Fruit fly (Drosophila melanogaster) whole organism, pupa: ENCODE data around the gene CG6972.
A peak's percentile ranks its signal among the peaks of the same experiment; 100 is the strongest.

ENCODE experiments used
- CG10348 ChIP-seq: fragments of 200-800 bp; sonication (Bioruptor generic); IDR thresholded peaks from 2 replicates; pipeline ENCODE4 v1.3.6; 2022; ENCODE audit warnings: missing biosample characterization, missing genetic modification characterization
- CG12605 ChIP-seq: fragments of 200-800 bp; sonication (Bioruptor generic); IDR thresholded peaks from 2 replicates; pipeline ENCODE4 v1.3.6; 2022; ENCODE audit warnings: missing biosample characterization, missing genetic modification characterization
- CG13204 ChIP-seq: fragments of 200-800 bp; sonication (Bioruptor generic); optimal IDR thresholded peaks from 2 replicates; lab custom pipeline; 2018; ENCODE audit warnings: missing biosample characterization, mild to moderate bottlenecking, missing genetic modification characterization, moderate library complexity
- CG14655 ChIP-seq: fragments of 200-800 bp; sonication (Bioruptor generic); optimal IDR thresholded peaks from 3 replicates; lab custom pipeline; 2017; ENCODE audit warnings: mild to moderate bottlenecking, missing biosample characterization, missing genetic modification reagents, missing genetic modification characterization
- CG15710 ChIP-seq: fragments of 200-800 bp; sonication (Bioruptor generic); optimal IDR thresholded peaks from 2 replicates; lab custom pipeline; 2018; ENCODE audit warnings: missing biosample characterization, mild to moderate bottlenecking, missing genetic modification characterization, moderate library complexity
- CG17806 ChIP-seq: fragments of 200-800 bp; sonication (Bioruptor generic); optimal IDR thresholded peaks from 2 replicates; lab custom pipeline; 2018; ENCODE audit warnings: missing biosample characterization, mild to moderate bottlenecking, missing genetic modification characterization, moderate library complexity
- CG32121 ChIP-seq: fragments of 200-800 bp; sonication (Bioruptor generic); IDR thresholded peaks from 2 replicates; pipeline ENCODE4 v1.3.6; 2022; ENCODE audit warnings: missing biosample characterization, missing genetic modification characterization
- CG34367 ChIP-seq: fragments of 200-800 bp; sonication (Bioruptor generic); optimal IDR thresholded peaks from 2 replicates; lab custom pipeline; 2018; ENCODE audit warnings: missing biosample characterization, mild to moderate bottlenecking, missing genetic modification characterization
- CG4496 ChIP-seq: fragments of 200-800 bp; sonication (Bioruptor generic); IDR thresholded peaks from 3 replicates; pipeline ENCODE4 v1.3.6; 2022; ENCODE audit warnings: missing biosample characterization, missing genetic modification characterization
- CG8159 ChIP-seq: fragments of 200-800 bp; sonication (Bioruptor generic); optimal IDR thresholded peaks from 3 replicates; lab custom pipeline; 2018; ENCODE audit warnings: missing biosample characterization, mild to moderate bottlenecking, missing genetic modification characterization, moderate library complexity
- CG8301 ChIP-seq: fragments of 200-800 bp; sonication (Bioruptor generic); optimal IDR thresholded peaks from 2 replicates; lab custom pipeline; 2018; ENCODE audit warnings: missing biosample characterization, mild to moderate bottlenecking, missing genetic modification characterization
- CG9948 ChIP-seq: fragments of 200-800 bp; sonication (Bioruptor generic); optimal IDR thresholded peaks from 2 replicates; lab custom pipeline; 2018; ENCODE audit warnings: missing biosample characterization, mild to moderate bottlenecking, missing genetic modification characterization, moderate library complexity
- D1 ChIP-seq: fragments of 200-800 bp; sonication (Bioruptor generic); optimal IDR thresholded peaks from 2 replicates; lab custom pipeline; 2018; ENCODE audit warnings: missing biosample characterization, mild to moderate bottlenecking, missing genetic modification characterization, moderate library complexity
- EcR ChIP-seq: fragments of 200-800 bp; sonication (Bioruptor generic); optimal IDR thresholded peaks from 3 replicates; lab custom pipeline; 2019; ENCODE audit warnings: missing biosample characterization, missing genetic modification characterization, mild to moderate bottlenecking, moderate library complexity, missing genetic modification reagents
- Ets98B ChIP-seq: fragments of 200-800 bp; sonication (Bioruptor generic); IDR thresholded peaks from 2 replicates; pipeline ENCODE4 v1.3.6; 2022; ENCODE audit warnings: missing biosample characterization, missing genetic modification characterization
- Pif1A ChIP-seq: fragments of 200-800 bp; sonication (Bioruptor generic); optimal IDR thresholded peaks from 3 replicates; lab custom pipeline; 2016; ENCODE audit warnings: missing biosample characterization, missing genetic modification characterization
- Pif1B ChIP-seq: fragments of 200-800 bp; sonication (Bioruptor generic); optimal IDR thresholded peaks from 3 replicates; lab custom pipeline; 2016; ENCODE audit warnings: missing biosample characterization, missing genetic modification characterization
- Snoo ChIP-seq: fragments of 200-800 bp; sonication (Bioruptor generic); optimal IDR thresholded peaks from 3 replicates; lab custom pipeline; 2017; ENCODE audit warnings: missing biosample characterization, mild to moderate bottlenecking, missing genetic modification characterization, inconsistent platforms
- fd96Ca ChIP-seq: fragments of 200-800 bp; sonication (Bioruptor generic); IDR thresholded peaks from 3 replicates; pipeline ENCODE4 v1.3.6; 2022; ENCODE audit warnings: missing biosample characterization, missing genetic modification characterization
- gl ChIP-seq: fragments of 200-800 bp; sonication (Bioruptor generic); optimal IDR thresholded peaks from 2 replicates; lab custom pipeline; 2018; ENCODE audit warnings: missing biosample characterization, mild to moderate bottlenecking, missing genetic modification characterization
- rn ChIP-seq: fragments of 200-800 bp; sonication (Bioruptor generic); IDR thresholded peaks from 2 replicates; pipeline ENCODE4 v1.3.6; 2022; ENCODE audit warnings: missing biosample characterization, missing genetic modification characterization

Gene CG6972

dm6 chr3R:22726031-22726770 lies 24.4 kb downstream of the CG6972 start, which contains the start of gene RNF220:
Gene RNF220 (minus strand): TSS chr3R:22726414.
- TF ChIP-seq CG8159 (tag; lab: Kevin White, UChicago) = peak; percentile 25
- TF ChIP-seq fd96Ca (GFP tag; lab: Robert Waterston, UW) = no peak
- TF ChIP-seq CG32121 (GFP tag; lab: Robert Waterston, UW) = no peak; the same call in 1 of the 2 replicates
- TF ChIP-seq EcR (GFP tag; lab: Kevin White, UChicago) = no peak
- peak; percentile 2 for TF ChIP-seq CG15710 (tag; lab: Kevin White, UChicago)
- peak; percentile 1 for TF ChIP-seq Snoo (tag; lab: Kevin White, UChicago)
- TF ChIP-seq D1 (tag; lab: Kevin White, UChicago) = no peak
- 0 out of 3 replicates have a peak, but pooled peaks have one; percentile 29 for TF ChIP-seq CG4496 (GFP tag; lab: Robert Waterston, UW)
- peak; percentile 41 for TF ChIP-seq CG14655 (GFP tag; lab: Kevin White, UChicago)

dm6 chr3R:22726771-22727455 lies 25.1 kb downstream of the CG6972 start, which contains the start of gene CG45049:
Gene CG45049 (plus strand): TSS chr3R:22726967.
- TF ChIP-seq Pif1B (GFP tag; lab: Kevin White, UChicago) (no peak), D1 (tag; lab: Kevin White, UChicago) (no peak), CG34367 (tag; lab: Kevin White, UChicago) (no peak), CG8159 (tag; lab: Kevin White, UChicago) (no peak), CG4496 (GFP tag; lab: Robert Waterston, UW) (no peak), Pif1A (no peak), CG12605 (no peak), CG8301 (tag; lab: Kevin White, UChicago) (no peak), fd96Ca (GFP tag; lab: Robert Waterston, UW) (no peak), CG9948 (tag; lab: Kevin White, UChicago) (no peak), EcR (GFP tag; lab: Kevin White, UChicago) (no peak), CG17806 (tag; lab: Kevin White, UChicago) (no peak)

dm6 chr3R:22727456-22727833 lies 25.6 kb downstream of the CG6972 start:
- TF ChIP-seq Ets98B = no peak
- no peak for TF ChIP-seq fd96Ca (GFP tag; lab: Robert Waterston, UW)

dm6 chr3R:22727857-22728256 lies 26.1 kb downstream of the CG6972 start:
- TF ChIP-seq rn (GFP tag; lab: Robert Waterston, UW) (0 out of 2 replicates have a peak, but pooled peaks have one; percentile 6), Snoo (tag; lab: Kevin White, UChicago) (no peak), EcR (GFP tag; lab: Kevin White, UChicago) (no peak), CG13204 (GFP tag; lab: Kevin White, UChicago) (no peak), CG14655 (GFP tag; lab: Kevin White, UChicago) (no peak), Pif1A (no peak), D1 (tag; lab: Kevin White, UChicago) (no peak), CG10348 (no peak), CG17806 (tag; lab: Kevin White, UChicago) (peak; percentile 27), CG34367 (tag; lab: Kevin White, UChicago) (peak; percentile 31), CG8301 (tag; lab: Kevin White, UChicago) (peak; percentile 64), CG8159 (tag; lab: Kevin White, UChicago) (no peak), Ets98B (peak; percentile 70), fd96Ca (GFP tag; lab: Robert Waterston, UW) (no peak), CG15710 (tag; lab: Kevin White, UChicago) (no peak), gl (tag; lab: Kevin White, UChicago) (no peak), CG4496 (GFP tag; lab: Robert Waterston, UW) (peak; percentile 80), CG12605 (peak; percentile 55; the same call in 1 of the 2 replicates), Pif1B (GFP tag; lab: Kevin White, UChicago) (no peak), CG9948 (tag; lab: Kevin White, UChicago) (peak; percentile 53), CG32121 (GFP tag; lab: Robert Waterston, UW) (peak; percentile 51; the same call in 1 of the 2 replicates)

dm6 chr3R:22732995-22733394 lies 31.2 kb downstream of the CG6972 start:
- TF ChIP-seq CG8159 (tag; lab: Kevin White, UChicago) (no peak), rn (GFP tag; lab: Robert Waterston, UW) (no peak), CG10348 (no peak), gl (tag; lab: Kevin White, UChicago) (no peak), CG8301 (tag; lab: Kevin White, UChicago) (no peak)

dm6 chr3R:22733751-22734150 lies 31.9 kb downstream of the CG6972 start, which contains the start of gene Takl2:
Gene Takl2 (minus strand): TSS chr3R:22733851.
- no peak for TF ChIP-seq CG17806 (tag; lab: Kevin White, UChicago)
- TF ChIP-seq, all 21 proteins: peak for 0
